Worm (Caenorhabditis elegans): ENCODE data around the gene pat-6.

Gene pat-6

ce11 chrIV:293995-294700 is 30.1 kb upstream of the pat-6 start:
- TF ChIP-seq dao-5 (tag; optimal IDR thresholded peaks at IDR 0.05), result no peak
- no peak for TF ChIP-seq W03F9.2 (tag; optimal IDR thresholded peaks at IDR 0.05)
- no peak for TF ChIP-seq him-1 (tag; optimal IDR thresholded peaks at IDR 0.05)

- TF ChIP-seq him-1 (tag; optimal IDR thresholded peaks at IDR 0.05) (no peak), W03F9.2 (tag; optimal IDR thresholded peaks at IDR 0.05) (no peak), dao-5 (tag; optimal IDR thresholded peaks at IDR 0.05) (no peak)
Observed at ce11 chrIV:293163-293755, 29.2 kb upstream of the pat-6 start.

ce11 chrIV:291851-292367 is 27.9 kb upstream of the pat-6 start:
- TF ChIP-seq dao-5 (tag; optimal IDR thresholded peaks at IDR 0.05) (no peak), him-1 (tag; optimal IDR thresholded peaks at IDR 0.05) (no peak), W03F9.2 (tag; optimal IDR thresholded peaks at IDR 0.05) (no peak)

ce11 chrIV:291356-291755 is 27.3 kb upstream of the pat-6 start, which contains the start of gene T21D12.7:
Gene T21D12.7 (minus strand): TSS chrIV:291456.
- TF ChIP-seq dao-5 (tag; optimal IDR thresholded peaks at IDR 0.05) (no peak), W03F9.2 (tag; optimal IDR thresholded peaks at IDR 0.05) (no peak), him-1 (tag; optimal IDR thresholded peaks at IDR 0.05) (no peak)

ce11 chrIV:290387-290786 is 26.4 kb upstream of the pat-6 start:
- no peak for TF ChIP-seq him-1 (tag; optimal IDR thresholded peaks at IDR 0.05)
- TF ChIP-seq dao-5 (tag; optimal IDR thresholded peaks at IDR 0.05), result no peak
- TF ChIP-seq W03F9.2 (tag; optimal IDR thresholded peaks at IDR 0.05), result no peak

- TF ChIP-seq him-1 (tag; optimal IDR thresholded peaks at IDR 0.05) (no peak), dao-5 (tag; optimal IDR thresholded peaks at IDR 0.05) (no peak), W03F9.2 (tag; optimal IDR thresholded peaks at IDR 0.05) (no peak)
Observed at ce11 chrIV:288027-288426, 24.0 kb upstream of the pat-6 start, which contains the start of gene T21D12.14. Gene T21D12.14 (minus strand): TSS chrIV:288127.

ce11 chrIV:283347-283746 is 19.3 kb upstream of the pat-6 start, which contains the start of gene best-19:
Gene best-19 (plus strand): TSS chrIV:283647.
- TF ChIP-seq him-1 (tag; optimal IDR thresholded peaks at IDR 0.05) (no peak), dao-5 (tag; optimal IDR thresholded peaks at IDR 0.05) (no peak), W03F9.2 (tag; optimal IDR thresholded peaks at IDR 0.05) (no peak)

ce11 chrIV:282008-282407 is 18.0 kb upstream of the pat-6 start:
- TF ChIP-seq W03F9.2 (tag; optimal IDR thresholded peaks at IDR 0.05) (no peak), dao-5 (tag; optimal IDR thresholded peaks at IDR 0.05) (no peak), him-1 (tag; optimal IDR thresholded peaks at IDR 0.05) (no peak)

ce11 chrIV:278284-278683 is 14.3 kb upstream of the pat-6 start:
- TF ChIP-seq dao-5 (tag; optimal IDR thresholded peaks at IDR 0.05) (no peak), him-1 (tag; optimal IDR thresholded peaks at IDR 0.05) (no peak)

- TF ChIP-seq him-1 (tag; optimal IDR thresholded peaks at IDR 0.05) (no peak), W03F9.2 (tag; optimal IDR thresholded peaks at IDR 0.05) (no peak), dao-5 (tag; optimal IDR thresholded peaks at IDR 0.05) (no peak)
Observed at ce11 chrIV:275146-275545, 11.1 kb upstream of the pat-6 start.

- TF ChIP-seq dao-5 (tag; optimal IDR thresholded peaks at IDR 0.05) (no peak), him-1 (tag; optimal IDR thresholded peaks at IDR 0.05) (no peak), W03F9.2 (tag; optimal IDR thresholded peaks at IDR 0.05) (no peak)
Observed at ce11 chrIV:274185-274584, 10.2 kb upstream of the pat-6 start, which contains the start of gene sma-10. Gene sma-10 (plus strand): TSS chrIV:274420.

- TF ChIP-seq W03F9.2 (tag; optimal IDR thresholded peaks at IDR 0.05) (no peak), him-1 (tag; optimal IDR thresholded peaks at IDR 0.05) (no peak), dao-5 (tag; optimal IDR thresholded peaks at IDR 0.05) (no peak)
Observed at ce11 chrIV:273299-273698, 9.3 kb upstream of the pat-6 start, which contains the start of gene srh-282. Gene srh-282 (minus strand): TSS chrIV:273399.

- no peak for TF ChIP-seq him-1 (tag; optimal IDR thresholded peaks at IDR 0.05)
- TF ChIP-seq dao-5 (tag; optimal IDR thresholded peaks at IDR 0.05), result no peak
- no peak for TF ChIP-seq W03F9.2 (tag; optimal IDR thresholded peaks at IDR 0.05)
Observed at ce11 chrIV:269107-269506, 5.1 kb upstream of the pat-6 start, which contains the start of gene T21D12.11. Gene T21D12.11 (plus strand): TSS chrIV:269407.

- no peak for TF ChIP-seq him-1 (tag; optimal IDR thresholded peaks at IDR 0.05)
- no peak for TF ChIP-seq W03F9.2 (tag; optimal IDR thresholded peaks at IDR 0.05)
- TF ChIP-seq dao-5 (tag; optimal IDR thresholded peaks at IDR 0.05), result no peak
Observed at ce11 chrIV:266148-266547, 2.1 kb upstream of the pat-6 start, which contains the start of gene T21D12.12. Gene T21D12.12 (plus strand): TSS chrIV:266448.
